Fruit fly (Drosophila melanogaster): ENCODE data around the gene Xport-A.

Xport-A gene

DNA sequence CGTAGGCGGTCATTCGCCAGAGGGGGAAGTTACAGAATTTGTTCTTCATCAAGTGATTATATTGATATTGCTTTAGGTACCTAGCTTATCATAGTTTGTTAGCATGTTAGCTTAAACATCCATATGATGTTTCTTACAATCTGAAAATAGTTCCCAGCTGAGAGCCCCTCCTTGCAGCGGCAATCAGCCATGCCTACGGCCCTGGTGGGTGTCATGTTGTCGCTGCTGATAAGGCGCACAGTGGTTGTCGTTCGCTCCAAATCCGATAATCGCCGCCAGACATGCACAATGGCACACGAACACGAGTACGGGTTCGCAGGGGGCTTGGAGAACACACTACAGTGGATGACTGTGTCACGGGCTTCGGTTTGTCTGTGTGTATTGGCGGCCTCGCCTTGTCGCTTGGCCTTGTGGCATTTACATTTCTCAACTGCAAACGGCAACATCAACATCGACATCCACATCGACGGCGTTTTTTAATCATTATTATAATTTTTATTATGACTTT is 9.2 kb downstream of the Xport-A start (continued):
- TF ChIP-seq CG9932 (GFP tag; IDR thresholded peaks at IDR 0.05) (peak; percentile 81), CG2678 (tag; optimal IDR thresholded peaks at IDR 0.05) (peak; percentile 83), CG9215 (GFP tag; IDR thresholded peaks at IDR 0.05) (peak; percentile 85), CG5245 (GFP tag; optimal IDR thresholded peaks at IDR 0.05) (peak; percentile 55), gro (GFP tag; optimal IDR thresholded peaks at IDR 0.05) (peak; percentile 87), CG10366 (GFP tag; IDR thresholded peaks at IDR 0.05) (peak; percentile 83), CG12744 (GFP tag; optimal IDR thresholded peaks at IDR 0.05) (peak; percentile 75), lilli (GFP tag; optimal IDR thresholded peaks at IDR 0.05) (peak; percentile 91), D (optimal IDR thresholded peaks at IDR 0.05) (no peak), D (GFP tag; optimal IDR thresholded peaks at IDR 0.05) (peak; percentile 42), sens (GFP tag) (peak; percentile 96), Spps (tag; optimal IDR thresholded peaks at IDR 0.05) (peak; percentile 13), seq (GFP tag; IDR thresholded peaks at IDR 0.05) (peak; percentile 83), CG4617 (GFP tag; optimal IDR thresholded peaks at IDR 0.05; ENCODE audit: borderline replicate concordance) (peak; percentile 31), Awh (GFP tag; IDR thresholded peaks at IDR 0.05) (peak; percentile 74; the same call in 1 of the 2 replicates), CG5953 (GFP tag; IDR thresholded peaks at IDR 0.05) (peak; percentile 41; the same call in 1 of the 2 replicates), nerfin-1 (tag; optimal IDR thresholded peaks at IDR 0.05) (peak; percentile 48), CG12236 (GFP tag; optimal IDR thresholded peaks at IDR 0.05) (peak; percentile 27), CG7556 (GFP tag; optimal IDR thresholded peaks at IDR 0.05) (peak; percentile 69), Dp (GFP tag; optimal IDR thresholded peaks at IDR 0.05) (no peak), CG18262 (tag; optimal IDR thresholded peaks at IDR 0.05) (peak; percentile 72), BEAF-32 (GFP tag; optimal IDR thresholded peaks at IDR 0.05) (peak; percentile 20), PHDP (tag; optimal IDR thresholded peaks at IDR 0.05) (peak; percentile 81), Nf-YB (GFP tag; optimal IDR thresholded peaks at IDR 0.05) (peak; percentile 57), CG2712 (tag; optimal IDR thresholded peaks at IDR 0.05) (peak; percentile 75), CG12071 (GFP tag; optimal IDR thresholded peaks at IDR 0.05) (peak; percentile 78), Doc2 (GFP tag; IDR thresholded peaks at IDR 0.05) (0 out of 2 replicates have a peak, but pooled peaks have one; percentile 29), CG7357 (GFP tag; IDR thresholded peaks at IDR 0.05) (peak; percentile 34; the same call in 1 of the 3 replicates), lab (GFP tag; optimal IDR thresholded peaks at IDR 0.05) (peak; percentile 92), CG6175 (GFP tag; IDR thresholded peaks at IDR 0.05) (peak; percentile 48; the same call in 1 of the 3 replicates), chm (GFP tag; IDR thresholded peaks at IDR 0.05) (peak; percentile 75), lbe (GFP tag; optimal IDR thresholded peaks at IDR 0.05) (peak; percentile 76), CG6254 (GFP tag; optimal IDR thresholded peaks at IDR 0.05) (peak; percentile 74), sug (tag; optimal IDR thresholded peaks at IDR 0.05) (peak; percentile 98), Vsx1 (GFP tag; optimal IDR thresholded peaks at IDR 0.05) (peak; percentile 23), bbx (GFP tag; IDR thresholded peaks at IDR 0.05; ENCODE audit: partially characterized antibody) (no peak), Sox100B (GFP tag; optimal IDR thresholded peaks at IDR 0.05) (peak; percentile 55), CG11247 (GFP tag; IDR thresholded peaks at IDR 0.05) (peak; percentile 75), CG2129 (GFP tag; IDR thresholded peaks at IDR 0.05; ENCODE audit: partially characterized antibody) (no peak), sqz (GFP tag; optimal IDR thresholded peaks at IDR 0.05) (peak; percentile 14), tio (GFP tag; optimal IDR thresholded peaks at IDR 0.05) (peak; percentile 61), CG4730 (GFP tag; IDR thresholded peaks at IDR 0.05) (peak; percentile 80), Nf-YA (GFP tag; IDR thresholded peaks at IDR 0.05) (peak; percentile 63), CG1024 (GFP tag; IDR thresholded peaks at IDR 0.05) (peak; percentile 43; the same call in 1 of the 2 replicates), vnd (GFP tag; IDR thresholded peaks at IDR 0.05; ENCODE audit: partially characterized antibody) (no peak), CG16863 (GFP tag; optimal IDR thresholded peaks at IDR 0.05) (peak; percentile 82), Neu2 (GFP tag; optimal IDR thresholded peaks at IDR 0.05; ENCODE audit: borderline replicate concordance) (no peak), CkIIα-i1 (GFP tag; IDR thresholded peaks at IDR 0.05) (no peak), ap (GFP tag; IDR thresholded peaks at IDR 0.05) (peak; percentile 58), CG1647 (GFP tag; optimal IDR thresholded peaks at IDR 0.05) (peak; percentile 75)

All from whole organism, embryonic.